Worm (Caenorhabditis elegans) whole organism, L3 larva: Measurements from ENCODE around the gene F16H6.10.

Experiments
- ZK546.5 ChIP-seq: sonication (generic microtip); optimal IDR thresholded peaks from 2 replicates; lab custom pipeline; 2017; ENCODE audit warnings: missing biosample characterization, missing genetic modification characterization
- aly-2 ChIP-seq: fragments of 150-350 bp; optimal IDR thresholded peaks from 2 replicates; lab custom pipeline; 2014; ENCODE audit warnings: missing biosample characterization, missing genetic modification characterization
- ama-1 ChIP-seq: fragments of 150-350 bp; optimal IDR thresholded peaks from 2 replicates; lab custom pipeline; 2018
- ceh-16 ChIP-seq: sonication (generic microtip); optimal IDR thresholded peaks from 2 replicates; lab custom pipeline; 2017; ENCODE audit warnings: missing biosample characterization, missing genetic modification characterization
- ceh-28 ChIP-seq: fragments of 150-350 bp; optimal IDR thresholded peaks from 2 replicates; lab custom pipeline; 2014; ENCODE audit warnings: missing biosample characterization, missing genetic modification reagents, missing genetic modification characterization
- ceh-82 ChIP-seq: fragments of 150-350 bp; optimal IDR thresholded peaks from 2 replicates; lab custom pipeline; 2014; ENCODE audit warnings: missing biosample characterization, missing genetic modification characterization
- daf-12 ChIP-seq: fragments of 150-350 bp; optimal IDR thresholded peaks from 2 replicates; lab custom pipeline; 2014; ENCODE audit warnings: missing biosample characterization, missing genetic modification reagents, missing genetic modification characterization
- egl-5 ChIP-seq: fragments of 150-350 bp; optimal IDR thresholded peaks from 2 replicates; lab custom pipeline; 2017; ENCODE audit warnings: missing biosample characterization, missing genetic modification reagents, missing genetic modification characterization, inconsistent platforms
- elt-1 ChIP-seq: fragments of 150-350 bp; optimal IDR thresholded peaks from 2 replicates; lab custom pipeline; 2014; ENCODE audit warnings: missing biosample characterization, missing genetic modification characterization
- elt-2 ChIP-seq: sonication (generic microtip); optimal IDR thresholded peaks from 2 replicates; lab custom pipeline; 2016; ENCODE audit warnings: missing genetic modification reagents, mild to moderate bottlenecking, missing genetic modification characterization, missing compliant biosample characterization
- elt-3 ChIP-seq, 3 experiments: fragments of 150-350 bp in 1 of 3; sonication (generic microtip) in 2 of 3; optimal IDR thresholded peaks; 2 replicates in 2 of 3; 4 replicates in 1 of 3; lab custom pipeline; 2014 to 2017; ENCODE audit warnings: missing biosample characterization in 3 of 3, missing genetic modification characterization in 3 of 3
- eor-1 ChIP-seq, 2 experiments: fragments of 150-350 bp; optimal IDR thresholded peaks; 2 replicates each; lab custom pipeline; 2014 to 2018; ENCODE audit warnings: missing biosample characterization in 2 of 2, missing genetic modification characterization in 2 of 2
- fkh-10 ChIP-seq: sonication (generic microtip); optimal IDR thresholded peaks from 2 replicates; lab custom pipeline; 2017; ENCODE audit warnings: missing biosample characterization, missing genetic modification reagents, missing genetic modification characterization
- fos-1 ChIP-seq: fragments of 150-350 bp; optimal IDR thresholded peaks from 2 replicates; lab custom pipeline; 2014; ENCODE audit warnings: missing biosample characterization, missing genetic modification characterization
- hmg-11 ChIP-seq: sonication (generic microtip); optimal IDR thresholded peaks from 2 replicates; lab custom pipeline; 2016; ENCODE audit warnings: missing genetic modification characterization, missing compliant biosample characterization
- jun-1 ChIP-seq: fragments of 150-350 bp; optimal IDR thresholded peaks from 2 replicates; lab custom pipeline; 2014; ENCODE audit warnings: missing biosample characterization, missing genetic modification reagents, missing genetic modification characterization
- lin-39 ChIP-seq: fragments of 150-350 bp; optimal IDR thresholded peaks from 2 replicates; lab custom pipeline; 2018; ENCODE audit warnings: missing biosample characterization, missing genetic modification reagents, missing genetic modification characterization
- lsy-12 ChIP-seq: sonication (generic microtip); optimal IDR thresholded peaks from 2 replicates; lab custom pipeline; 2016; ENCODE audit warnings: mild to moderate bottlenecking, missing genetic modification characterization, missing compliant biosample characterization
- mdl-1 ChIP-seq: fragments of 150-350 bp; optimal IDR thresholded peaks from 2 replicates; lab custom pipeline; 2014; ENCODE audit warnings: missing biosample characterization, missing genetic modification characterization
- nfya-1 ChIP-seq: sonication (generic microtip); optimal IDR thresholded peaks from 2 replicates; lab custom pipeline; 2017; ENCODE audit warnings: missing genetic modification characterization, mild to moderate bottlenecking, missing compliant biosample characterization, antibody characterized with exemption, moderate library complexity; ENCODE audit not compliant: insufficient read depth
- nhr-11 ChIP-seq: fragments of 150-350 bp; optimal IDR thresholded peaks from 2 replicates; lab custom pipeline; 2014; ENCODE audit warnings: missing biosample characterization, missing genetic modification characterization
- nhr-12 ChIP-seq: fragments of 150-350 bp; optimal IDR thresholded peaks from 2 replicates; lab custom pipeline; 2014; ENCODE audit warnings: missing biosample characterization, missing genetic modification characterization
- nhr-23 ChIP-seq: fragments of 150-350 bp; optimal IDR thresholded peaks from 2 replicates; lab custom pipeline; 2014; ENCODE audit warnings: missing biosample characterization, missing genetic modification reagents, missing genetic modification characterization
- nhr-237 ChIP-seq: fragments of 150-350 bp; optimal IDR thresholded peaks from 2 replicates; lab custom pipeline; 2014; ENCODE audit warnings: missing biosample characterization, missing genetic modification characterization
- nhr-25 ChIP-seq: sonication (generic microtip); optimal IDR thresholded peaks from 2 replicates; lab custom pipeline; 2017; ENCODE audit warnings: missing biosample characterization, missing genetic modification characterization
- nhr-28 ChIP-seq: fragments of 150-350 bp; optimal IDR thresholded peaks from 2 replicates; lab custom pipeline; 2014; ENCODE audit warnings: missing biosample characterization, missing genetic modification characterization
- nhr-43 ChIP-seq: sonication (generic microtip); optimal IDR thresholded peaks from 2 replicates; lab custom pipeline; 2016; ENCODE audit warnings: mild to moderate bottlenecking, missing genetic modification characterization, missing compliant biosample characterization; ENCODE audit not compliant: poor library complexity, severe bottlenecking
- nhr-76 ChIP-seq: fragments of 150-350 bp; sonication (generic microtip); optimal IDR thresholded peaks from 5 replicates; lab custom pipeline; 2014; ENCODE audit warnings: missing biosample characterization, missing genetic modification characterization
- nhr-77 ChIP-seq: fragments of 150-350 bp; optimal IDR thresholded peaks from 2 replicates; lab custom pipeline; 2014; ENCODE audit warnings: missing biosample characterization, missing genetic modification characterization
- pha-4 ChIP-seq: fragments of 150-350 bp; optimal IDR thresholded peaks from 2 replicates; lab custom pipeline; 2014; ENCODE audit warnings: missing biosample characterization, missing genetic modification reagents, missing genetic modification characterization
- sea-2 ChIP-seq: fragments of 150-350 bp; sonication (generic microtip); optimal IDR thresholded peaks from 4 replicates; lab custom pipeline; 2014; ENCODE audit warnings: missing biosample characterization, missing genetic modification reagents, missing genetic modification characterization
- snpc-4 ChIP-seq: fragments of 150-350 bp; optimal IDR thresholded peaks from 2 replicates; lab custom pipeline; 2014; ENCODE audit warnings: missing biosample characterization, missing genetic modification characterization
- tbx-2 ChIP-seq: sonication (generic microtip); optimal IDR thresholded peaks from 2 replicates; lab custom pipeline; 2016; ENCODE audit warnings: mild to moderate bottlenecking, missing genetic modification characterization, missing compliant biosample characterization
- unc-39 ChIP-seq: sonication (generic microtip); optimal IDR thresholded peaks from 4 replicates; lab custom pipeline; 2017; ENCODE audit warnings: missing biosample characterization, missing genetic modification characterization
- unc-62 ChIP-seq: fragments of 150-350 bp; sonication (generic microtip); optimal IDR thresholded peaks from 4 replicates; lab custom pipeline; 2014; ENCODE audit warnings: missing biosample characterization, missing genetic modification reagents, missing genetic modification characterization
- zag-1 ChIP-seq: fragments of 150-350 bp; optimal IDR thresholded peaks from 2 replicates; lab custom pipeline; 2014; ENCODE audit warnings: missing biosample characterization, missing genetic modification characterization
- ztf-4 ChIP-seq: fragments of 150-350 bp; optimal IDR thresholded peaks from 2 replicates; lab custom pipeline; 2014; ENCODE audit warnings: missing biosample characterization, missing genetic modification characterization

Gene F16H6.10

DNA sequence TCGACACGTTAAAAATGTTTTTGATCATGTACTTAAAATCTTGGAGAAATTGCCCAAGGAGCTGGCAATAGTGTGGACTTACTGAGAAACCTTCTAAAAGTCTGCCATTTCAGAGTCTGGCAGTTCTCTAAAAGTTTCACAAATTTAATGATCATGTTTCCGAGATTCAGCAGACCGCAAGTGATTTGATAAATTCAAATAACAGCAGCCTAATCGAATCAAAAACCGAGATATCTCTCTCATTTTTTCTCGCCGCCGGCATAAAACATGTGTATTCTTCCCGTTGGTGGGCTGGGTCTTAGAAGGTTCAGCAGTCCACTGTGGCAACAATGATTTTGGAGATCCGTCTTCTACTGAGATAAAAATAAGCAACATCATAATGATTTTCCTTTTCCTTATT lies 35.1 kb downstream of the F16H6.10 start, which contains the start of gene clec-246:
TSS of gene clec-246 (plus strand) at position 301 of the 400 bp plus-strand sequence.
- TF ChIP-seq ama-1 (no peak), ceh-28 (tag; lab: Kevin White, UChicago) (no peak), egl-5 (tag; lab: Kevin White, UChicago) (no peak), fos-1 (tag; lab: Kevin White, UChicago) (no peak), nfya-1 (no peak), nhr-28 (tag; lab: Kevin White, UChicago) (no peak), nhr-12 (tag; lab: Kevin White, UChicago) (no peak), nhr-23 (tag; lab: Kevin White, UChicago) (no peak), elt-2 (tag; lab: Kevin White, UChicago) (no peak), ZK546.5 (tag; lab: Kevin White, UChicago) (no peak), ceh-16 (tag; lab: Kevin White, UChicago) (no peak), snpc-4 (no peak), lin-39 (tag; lab: Kevin White, UChicago) (no peak), elt-3 (tag; optimal IDR thresholded peaks at IDR 0.05; lab: Kevin White, UChicago) (no peak)

DNA sequence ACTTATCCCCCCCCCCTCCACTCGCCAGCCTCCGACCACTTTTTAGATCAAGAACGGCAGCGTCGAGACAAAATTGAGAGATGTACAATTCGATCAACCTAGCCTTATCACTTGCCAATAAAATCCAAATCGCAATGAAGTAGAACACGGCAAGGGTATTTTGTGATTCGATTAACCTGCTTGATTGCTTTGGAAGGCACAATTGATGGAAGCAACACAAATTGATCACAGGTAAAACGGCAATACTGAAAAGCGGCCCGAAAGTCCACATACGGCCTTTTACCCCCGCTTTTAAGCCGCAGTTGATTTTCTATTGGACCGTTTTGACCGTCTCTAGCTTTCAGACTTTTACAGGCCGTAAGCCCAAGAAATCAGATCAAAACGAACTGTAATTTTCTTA lies 35.9 kb downstream of the F16H6.10 start, which contains the start of gene clec-245:
TSS of gene clec-245 (minus strand) at position 101 of the 400 bp plus-strand sequence.
- TF ChIP-seq jun-1 (tag; lab: Kevin White, UChicago) (no peak), lin-39 (tag; lab: Kevin White, UChicago) (no peak), fkh-10 (GFP tag; lab: Kevin White, UChicago) (no peak), egl-5 (tag; lab: Kevin White, UChicago) (no peak), daf-12 (tag; lab: Kevin White, UChicago) (no peak), aly-2 (tag; lab: Kevin White, UChicago) (no peak), nhr-77 (tag; lab: Kevin White, UChicago) (no peak), elt-1 (no peak), nfya-1 (no peak), hmg-11 (tag; lab: Kevin White, UChicago) (no peak), ceh-28 (tag; lab: Kevin White, UChicago) (no peak), nhr-23 (tag; lab: Kevin White, UChicago) (no peak), nhr-76 (tag; lab: Kevin White, UChicago) (no peak), ceh-82 (tag; lab: Kevin White, UChicago) (no peak), elt-2 (tag; lab: Kevin White, UChicago) (no peak)

DNA sequence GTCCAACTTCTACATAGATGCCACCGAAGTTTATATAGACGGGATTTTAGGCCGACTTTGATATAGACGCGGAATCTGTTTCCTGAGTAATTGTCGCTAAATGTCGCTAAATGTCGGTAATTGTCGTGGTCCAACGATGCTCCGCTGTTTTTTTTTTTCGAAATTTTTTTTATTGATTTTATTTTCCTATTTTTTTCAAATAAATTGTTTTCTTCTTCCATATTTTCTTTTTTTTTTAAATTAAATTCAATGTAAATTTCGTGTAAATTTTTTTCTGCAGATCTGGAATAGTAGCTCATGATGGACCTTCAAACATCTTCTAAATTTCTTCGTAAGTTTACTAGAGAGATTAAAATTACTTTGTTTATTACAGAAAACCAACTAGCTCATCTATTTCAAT lies 39.3 kb downstream of the F16H6.10 start, which contains the start of gene C31G12.3:
TSS of gene C31G12.3 (plus strand) at position 301 of the 400 bp plus-strand sequence.
- TF ChIP-seq unc-39 (tag; lab: Kevin White, UChicago), result no peak
- TF ChIP-seq nhr-11 (tag; lab: Kevin White, UChicago), result no peak
- TF ChIP-seq sea-2 (GFP tag; lab: Kevin White, UChicago), result no peak
- no peak for TF ChIP-seq fkh-10 (GFP tag; lab: Kevin White, UChicago)
- TF ChIP-seq nhr-28 (tag; lab: Kevin White, UChicago), result no peak
- TF ChIP-seq elt-1, result no peak
- TF ChIP-seq nfya-1, result no peak
- no peak for TF ChIP-seq nhr-12 (tag; lab: Kevin White, UChicago)
- no peak for TF ChIP-seq mdl-1
- no peak for TF ChIP-seq nhr-237 (tag; lab: Kevin White, UChicago)
- TF ChIP-seq lsy-12 (tag; lab: Kevin White, UChicago), result no peak
- no peak for TF ChIP-seq ama-1
- TF ChIP-seq nhr-76 (tag; lab: Kevin White, UChicago), result no peak
- no peak for TF ChIP-seq unc-62 (GFP tag; lab: Kevin White, UChicago)
- TF ChIP-seq pha-4, result no peak
- no peak for TF ChIP-seq tbx-2 (tag; lab: Kevin White, UChicago)
- no peak for TF ChIP-seq egl-5 (tag; lab: Kevin White, UChicago)
- no peak for TF ChIP-seq nhr-25 (tag; lab: Kevin White, UChicago)
- TF ChIP-seq elt-3 (tag; optimal IDR thresholded peaks at IDR 0.05; lab: Kevin White, UChicago), result no peak
- no peak for TF ChIP-seq snpc-4
- TF ChIP-seq, all 47 proteins: peak for 0

DNA sequence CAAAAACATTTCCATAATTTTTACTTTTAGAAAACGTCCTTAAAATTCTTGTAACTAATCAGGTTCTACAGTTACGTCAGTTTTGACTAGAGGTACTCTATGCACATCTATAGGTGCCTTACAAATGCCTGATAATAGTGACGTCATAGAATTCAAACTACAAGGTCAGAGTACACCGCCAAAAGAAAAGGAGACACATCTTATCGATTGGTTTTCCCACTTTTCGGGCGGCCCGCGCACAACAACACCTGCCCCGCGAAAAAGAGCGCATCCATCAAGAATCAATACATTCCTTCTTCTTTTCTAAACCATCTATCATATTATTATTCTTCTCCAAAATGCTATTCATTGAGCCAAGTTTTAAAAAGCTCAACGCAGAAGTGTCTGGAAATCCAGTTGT lies 44.6 kb downstream of the F16H6.10 start, which contains the start of gene C31G12.1:
TSS of gene C31G12.1 (plus strand) at position 301 of the 400 bp plus-strand sequence.
- TF ChIP-seq nhr-43 (tag; lab: Kevin White, UChicago) (no peak), ztf-4 (tag; lab: Kevin White, UChicago) (no peak), lsy-12 (tag; lab: Kevin White, UChicago) (no peak), hmg-11 (tag; lab: Kevin White, UChicago) (no peak), tbx-2 (tag; lab: Kevin White, UChicago) (no peak), jun-1 (tag; lab: Kevin White, UChicago) (no peak), sea-2 (GFP tag; lab: Kevin White, UChicago) (no peak), nfya-1 (no peak), zag-1 (tag; lab: Kevin White, UChicago) (no peak), egl-5 (tag; lab: Kevin White, UChicago) (no peak), unc-39 (tag; lab: Kevin White, UChicago) (no peak), lin-39 (tag; lab: Kevin White, UChicago) (no peak), snpc-4 (no peak), elt-1 (no peak), ZK546.5 (tag; lab: Kevin White, UChicago) (no peak), eor-1 (tag; optimal IDR thresholded peaks at IDR 0.05; lab: Kevin White, UChicago) (no peak), nhr-237 (tag; lab: Kevin White, UChicago) (no peak), aly-2 (tag; lab: Kevin White, UChicago) (no peak)
